Worm (Caenorhabditis elegans) whole organism, young adult: ENCODE measurements around the gene cyp-33C2.

ENCODE experiments used
- F39B2.1 ChIP-seq: fragments of 200-800 bp; sonication (Bioruptor generic); IDR thresholded peaks from 2 replicates; pipeline ENCODE4 v1.3.6; 2022; ENCODE audit warnings: missing genetic modification reagents, missing genetic modification characterization, missing compliant biosample characterization
- F57A8.1 ChIP-seq: fragments of 200-800 bp; sonication (Bioruptor generic); optimal IDR thresholded peaks from 2 replicates; lab custom pipeline; 2018; ENCODE audit warnings: mild to moderate bottlenecking, missing genetic modification characterization, moderate library complexity, missing compliant biosample characterization
- K11D2.4 ChIP-seq: fragments of 200-800 bp; sonication (Bioruptor generic); IDR thresholded peaks from 2 replicates; pipeline ENCODE4 v1.3.6; 2022; ENCODE audit warnings: missing genetic modification reagents, missing genetic modification characterization, missing compliant biosample characterization
- Y53F4B.3 ChIP-seq: fragments of 200-800 bp; sonication (Bioruptor generic); IDR thresholded peaks from 2 replicates; pipeline ENCODE4 v1.3.6; 2022; ENCODE audit warnings: missing genetic modification reagents, missing genetic modification characterization, missing compliant biosample characterization
- akir-1 ChIP-seq: fragments of 200-800 bp; sonication (Bioruptor generic); optimal IDR thresholded peaks from 2 replicates; lab custom pipeline; 2018; ENCODE audit warnings: mild to moderate bottlenecking, missing genetic modification characterization, moderate library complexity, missing compliant biosample characterization
- aptf-2 ChIP-seq: fragments of 200-800 bp; sonication (Bioruptor generic); conservative IDR thresholded peaks from 2 replicates; pipeline ENCODE4 v1.3.6; 2022; ENCODE audit warnings: missing genetic modification reagents, missing genetic modification characterization, missing compliant biosample characterization
- aptf-3 ChIP-seq: fragments of 200-800 bp; sonication (Bioruptor generic); IDR thresholded peaks from 2 replicates; pipeline ENCODE4 v1.3.6; 2022; ENCODE audit warnings: missing genetic modification characterization, missing compliant biosample characterization
- athp-1 ChIP-seq: sonication (generic microtip); optimal IDR thresholded peaks from 2 replicates; lab custom pipeline; 2017; ENCODE audit warnings: mild to moderate bottlenecking, missing genetic modification characterization, missing compliant biosample characterization
- attf-5 ChIP-seq: fragments of 200-800 bp; sonication (Bioruptor generic); optimal IDR thresholded peaks from 2 replicates; lab custom pipeline; 2018; ENCODE audit warnings: mild to moderate bottlenecking, missing genetic modification characterization, missing compliant biosample characterization
- cebp-1 ChIP-seq, 2 experiments: fragments of 200-800 bp in 1 of 2; sonication (Bioruptor generic) in 1 of 2; sonication (generic microtip) in 1 of 2; IDR thresholded peaks in 1 of 2; optimal IDR thresholded peaks in 1 of 2; 2 replicates each; pipeline versions ENCODE4 v1.3.6 to Lab custom; 2017 to 2022; ENCODE audit warnings: missing compliant biosample characterization in 2 of 2, missing genetic modification characterization in 2 of 2, mild to moderate bottlenecking in 1 of 2, missing genetic modification reagents in 1 of 2, moderate library complexity in 1 of 2
- fkh-3 ChIP-seq: sonication (generic microtip); optimal IDR thresholded peaks from 2 replicates; lab custom pipeline; 2016; ENCODE audit warnings: mild to moderate bottlenecking, missing genetic modification characterization, missing compliant biosample characterization
- gei-17 ChIP-seq: fragments of 200-800 bp; sonication (Bioruptor generic); optimal IDR thresholded peaks from 2 replicates; lab custom pipeline; 2018; ENCODE audit warnings: mild to moderate bottlenecking, missing genetic modification characterization, missing compliant biosample characterization
- hmg-1.2 ChIP-seq: fragments of 200-800 bp; sonication (Bioruptor generic); IDR thresholded peaks from 2 replicates; pipeline ENCODE4 v1.3.6; 2022; ENCODE audit warnings: missing genetic modification reagents, missing genetic modification characterization, missing compliant biosample characterization
- hsf-1 ChIP-seq: fragments of 200-800 bp; sonication (Bioruptor generic); IDR thresholded peaks from 2 replicates; pipeline ENCODE4 v1.3.6; 2022; ENCODE audit warnings: missing genetic modification reagents, missing genetic modification characterization, missing compliant biosample characterization
- let-526 ChIP-seq: fragments of 200-800 bp; sonication (Bioruptor generic); IDR thresholded peaks from 2 replicates; pipeline ENCODE4 v1.3.6; 2022; ENCODE audit warnings: missing genetic modification reagents, missing genetic modification characterization, missing compliant biosample characterization
- lin-54 ChIP-seq: fragments of 200-800 bp; sonication (Bioruptor generic); optimal IDR thresholded peaks from 2 replicates; lab custom pipeline; 2018; ENCODE audit warnings: mild to moderate bottlenecking, missing genetic modification characterization, missing compliant biosample characterization
- lsy-27 ChIP-seq: sonication (generic microtip); optimal IDR thresholded peaks from 2 replicates; lab custom pipeline; 2017; ENCODE audit warnings: missing genetic modification characterization, mild to moderate bottlenecking, missing compliant biosample characterization, antibody characterized with exemption, missing genotype, borderline replicate concordance; ENCODE audit not compliant: insufficient read depth
- mcd-1 ChIP-seq: fragments of 200-800 bp; sonication (Bioruptor generic); IDR thresholded peaks from 2 replicates; pipeline ENCODE4 v1.3.6; 2022; ENCODE audit warnings: missing genetic modification reagents, missing genetic modification characterization, missing compliant biosample characterization
- mel-28 ChIP-seq: sonication (generic microtip); optimal IDR thresholded peaks from 2 replicates; lab custom pipeline; 2016; ENCODE audit warnings: borderline replicate concordance, mild to moderate bottlenecking, missing genetic modification characterization, missing compliant biosample characterization
- nhr-120 ChIP-seq: fragments of 200-800 bp; sonication (Bioruptor generic); IDR thresholded peaks from 2 replicates; pipeline ENCODE4 v1.3.6; 2022; ENCODE audit warnings: missing genetic modification characterization, missing compliant biosample characterization
- nhr-27 ChIP-seq: fragments of 200-800 bp; sonication (Bioruptor generic); optimal IDR thresholded peaks from 2 replicates; lab custom pipeline; 2018; ENCODE audit warnings: mild to moderate bottlenecking, missing genetic modification characterization, moderate library complexity, missing compliant biosample characterization
- nhr-80 ChIP-seq: sonication (generic microtip); optimal IDR thresholded peaks from 2 replicates; lab custom pipeline; 2016; ENCODE audit warnings: missing genetic modification characterization, missing compliant biosample characterization
- snpc-3.4 ChIP-seq: sonication (generic microtip); optimal IDR thresholded peaks from 2 replicates; lab custom pipeline; 2017; ENCODE audit warnings: missing genetic modification characterization, mild to moderate bottlenecking, missing compliant biosample characterization, antibody characterized with exemption, moderate library complexity, missing genotype, missing genetic modification reagents
- snpc-4 ChIP-seq, 5 experiments: fragments of 150-350 bp in 1 of 5; sonication (generic microtip) in 4 of 5; optimal IDR thresholded peaks; 2 replicates each; lab custom pipeline; 2014 to 2018; ENCODE audit warnings: missing genetic modification characterization in 5 of 5, missing biosample characterization in 3 of 5, antibody characterized with exemption in 2 of 5, mild to moderate bottlenecking in 2 of 5, missing compliant biosample characterization in 2 of 5, missing genotype in 2 of 5, moderate library complexity in 2 of 5, missing genetic modification reagents in 1 of 5
- tbp1 ChIP-seq: fragments of 200-800 bp; sonication (Bioruptor generic); optimal IDR thresholded peaks from 2 replicates; lab custom pipeline; 2018; ENCODE audit warnings: mild to moderate bottlenecking, missing genetic modification characterization, missing compliant biosample characterization

cyp-33C2 gene

DNA sequence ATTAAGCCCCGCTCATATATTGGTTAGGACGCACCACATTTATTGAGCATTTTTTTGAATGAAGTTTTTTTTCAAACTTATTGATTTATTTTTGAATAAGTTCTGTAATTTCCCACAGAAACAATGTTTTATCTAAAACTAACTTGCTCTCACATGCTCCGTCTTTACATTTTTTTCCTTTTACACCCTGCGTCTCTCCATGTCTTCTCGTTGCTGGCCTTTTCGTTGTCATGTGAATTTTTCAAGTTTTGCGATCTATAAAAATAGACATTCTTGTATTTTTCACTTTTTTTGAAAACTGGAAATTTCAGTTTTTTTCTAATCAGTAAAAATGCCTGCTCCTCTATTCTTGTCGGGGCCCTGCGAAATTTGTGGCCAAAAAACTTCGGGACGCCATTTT lies 47.6 kb downstream of the cyp-33C2 start, which contains the start of gene nhr-134:
Gene nhr-134 (plus strand): TSS at position 312 of the 400 bp plus-strand sequence.
- TF ChIP-seq nhr-120 (GFP tag; lab: Robert Waterston, UW), result no peak
- no peak for TF ChIP-seq K11D2.4 (GFP tag; lab: Robert Waterston, UW)
- no peak for TF ChIP-seq snpc-3.4
- TF ChIP-seq let-526 (GFP tag; lab: Robert Waterston, UW), result no peak
- TF ChIP-seq cebp-1 (GFP tag; IDR thresholded peaks at IDR 0.05; lab: Robert Waterston, UW), result no peak
- TF ChIP-seq cebp-1 (tag; optimal IDR thresholded peaks at IDR 0.05; lab: Kevin White, UChicago), result peak; percentile 25
- peak; percentile 4 for TF ChIP-seq nhr-80 (tag; lab: Kevin White, UChicago)
- TF ChIP-seq hmg-1.2 (GFP tag; lab: Robert Waterston, UW), result peak; percentile 52; the same call in 1 of the 2 replicates
- no peak for TF ChIP-seq mel-28
- TF ChIP-seq attf-5 (GFP tag; lab: Kevin White, UChicago), result peak; percentile 34

DNA sequence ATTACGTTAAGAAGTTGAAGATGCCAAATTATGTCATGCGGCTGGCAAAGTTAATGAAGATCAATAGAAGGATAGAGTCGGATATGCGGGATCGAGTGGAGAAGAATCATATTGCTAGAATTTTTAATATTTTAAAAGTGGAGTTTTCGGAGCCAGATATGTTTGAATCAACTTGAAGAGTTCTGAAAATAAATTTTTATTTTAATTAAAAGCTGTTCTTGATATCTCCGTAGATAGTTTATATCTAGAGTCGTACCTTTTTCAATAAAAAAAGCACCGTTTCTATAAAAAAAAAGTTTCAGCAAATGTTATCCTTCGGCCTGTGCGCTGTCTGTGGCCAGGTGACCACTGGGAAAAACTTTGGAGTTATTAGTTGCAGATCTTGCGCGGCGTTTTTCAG lies 49.9 kb downstream of the cyp-33C2 start, which contains the start of gene nhr-96:
Gene nhr-96 (plus strand): TSS at position 301 of the 400 bp plus-strand sequence.
- TF ChIP-seq Y53F4B.3 (GFP tag; lab: Robert Waterston, UW), result no peak
- no peak for TF ChIP-seq fkh-3 (tag; lab: Kevin White, UChicago)
- TF ChIP-seq athp-1, result no peak
- no peak for TF ChIP-seq mcd-1 (GFP tag; lab: Robert Waterston, UW)
- no peak for TF ChIP-seq nhr-27 (tag; lab: Kevin White, UChicago)
- TF ChIP-seq gei-17 (GFP tag; lab: Kevin White, UChicago), result no peak
- no peak for TF ChIP-seq lsy-27 (tag; lab: Kevin White, UChicago)
- TF ChIP-seq tbp1 (GFP tag; lab: Kevin White, UChicago), result no peak
- TF ChIP-seq akir-1, result no peak
- TF ChIP-seq hsf-1 (GFP tag; lab: Robert Waterston, UW), result no peak
- no peak for TF ChIP-seq snpc-4 (GFP tag; optimal IDR thresholded peaks at IDR 0.05; lab: Kevin White, UChicago)
- no peak for TF ChIP-seq snpc-4 (tag; optimal IDR thresholded peaks at IDR 0.05; lab: Kevin White, UChicago)
- no peak for TF ChIP-seq F57A8.1 (GFP tag; lab: Kevin White, UChicago)
- TF ChIP-seq aptf-3 (GFP tag; lab: Robert Waterston, UW), result no peak
- TF ChIP-seq aptf-2, result no peak
- no peak for TF ChIP-seq lin-54 (GFP tag; lab: Kevin White, UChicago)
- TF ChIP-seq, all 124 proteins: peak for 0

DNA sequence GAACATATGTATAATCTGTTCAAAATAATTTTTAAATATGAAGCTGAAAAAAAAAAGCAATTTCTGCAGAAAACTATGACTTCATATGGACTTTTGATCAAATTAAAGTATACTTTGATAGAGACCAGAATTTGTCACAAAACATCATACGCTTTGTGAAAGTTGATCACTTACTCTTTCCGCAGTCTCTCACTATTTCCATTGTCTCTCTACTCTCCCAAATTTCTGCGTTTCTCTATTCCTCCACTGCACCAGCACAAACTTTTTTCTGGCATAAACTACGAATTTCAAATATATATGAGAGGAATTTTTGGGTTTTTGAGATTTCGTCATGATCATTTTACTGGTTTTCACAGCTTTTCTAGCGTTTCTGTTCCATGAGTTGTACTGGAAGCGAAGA lies 52.6 kb downstream of the cyp-33C2 start, which contains the start of gene cyp-33C4:
Gene cyp-33C4 (plus strand): TSS at position 293 of the 400 bp plus-strand sequence.
- no peak for TF ChIP-seq F39B2.1 (GFP tag; lab: Robert Waterston, UW)
- 0 out of 2 replicates have a peak, but pooled peaks have one; percentile 27 for TF ChIP-seq cebp-1 (GFP tag; IDR thresholded peaks at IDR 0.05; lab: Robert Waterston, UW)
- peak; percentile 55 for TF ChIP-seq cebp-1 (tag; optimal IDR thresholded peaks at IDR 0.05; lab: Kevin White, UChicago)
- TF ChIP-seq nhr-80 (tag; lab: Kevin White, UChicago), result peak; percentile 33
- peak; percentile 71; the same call in 1 of the 2 replicates for TF ChIP-seq hmg-1.2 (GFP tag; lab: Robert Waterston, UW)
- TF ChIP-seq, all 124 proteins: peak for 3
